Worm (Caenorhabditis elegans) whole organism, young adult: ENCODE data around the gene pinn-1.

Source experiments
- B0035.1 ChIP-seq: sonication (generic microtip); optimal IDR thresholded peaks from 2 replicates; lab custom pipeline; 2016; ENCODE audit warnings: missing genetic modification characterization, mild to moderate bottlenecking, missing compliant biosample characterization, missing genotype, missing genetic modification reagents
- C06A6.2 ChIP-seq: fragments of 200-800 bp; sonication (Bioruptor generic); conservative IDR thresholded peaks from 2 replicates; pipeline ENCODE4 v1.3.6; 2022; ENCODE audit warnings: missing genetic modification characterization, missing compliant biosample characterization
- C17E4.6 ChIP-seq: fragments of 200-800 bp; sonication (Bioruptor generic); IDR thresholded peaks from 2 replicates; pipeline ENCODE4 v1.3.6; 2022; ENCODE audit warnings: missing genetic modification reagents, missing genetic modification characterization, missing compliant biosample characterization
- F10E7.11 ChIP-seq: sonication (generic microtip); optimal IDR thresholded peaks from 2 replicates; lab custom pipeline; 2017; ENCODE audit warnings: mild to moderate bottlenecking, missing genetic modification characterization, moderate library complexity, missing compliant biosample characterization
- F23B12.7 ChIP-seq: sonication (generic microtip); optimal IDR thresholded peaks from 2 replicates; lab custom pipeline; 2017; ENCODE audit warnings: missing genetic modification characterization, mild to moderate bottlenecking, missing compliant biosample characterization, antibody characterized with exemption, moderate library complexity; ENCODE audit not compliant: insufficient read depth
- F33H1.4 ChIP-seq: fragments of 200-800 bp; sonication (Bioruptor generic); IDR thresholded peaks from 2 replicates; pipeline ENCODE4 v1.3.6; 2022; ENCODE audit warnings: missing genetic modification reagents, missing genetic modification characterization, missing compliant biosample characterization
- F55B11.4 ChIP-seq: sonication (generic microtip); optimal IDR thresholded peaks from 2 replicates; lab custom pipeline; 2016; ENCODE audit warnings: missing compliant biosample characterization, missing genetic modification characterization, borderline replicate concordance; ENCODE audit not compliant: insufficient read depth
- ama-1 ChIP-seq, 3 experiments: fragments of 150-350 bp in 1 of 3; sonication (generic microtip) in 2 of 3; optimal IDR thresholded peaks; 2 replicates each; lab custom pipeline; 2014 to 2018; ENCODE audit warnings: missing biosample characterization in 2 of 3, missing genetic modification characterization in 2 of 3, missing genetic modification reagents in 2 of 3
- aptf-3 ChIP-seq: fragments of 200-800 bp; sonication (Bioruptor generic); IDR thresholded peaks from 2 replicates; pipeline ENCODE4 v1.3.6; 2022; ENCODE audit warnings: missing genetic modification characterization, missing compliant biosample characterization
- attf-3 ChIP-seq: fragments of 200-800 bp; sonication (Bioruptor generic); conservative IDR thresholded peaks from 2 replicates; pipeline ENCODE4 v1.3.6; 2022; ENCODE audit warnings: missing genetic modification reagents, missing genetic modification characterization, missing compliant biosample characterization
- attf-5 ChIP-seq: fragments of 200-800 bp; sonication (Bioruptor generic); optimal IDR thresholded peaks from 2 replicates; lab custom pipeline; 2018; ENCODE audit warnings: mild to moderate bottlenecking, missing genetic modification characterization, missing compliant biosample characterization
- bed-1 ChIP-seq: fragments of 200-800 bp; sonication (Bioruptor generic); IDR thresholded peaks from 2 replicates; pipeline ENCODE4 v1.3.6; 2022; ENCODE audit warnings: missing genetic modification reagents, missing genetic modification characterization, missing compliant biosample characterization
- bed-2 ChIP-seq: fragments of 200-800 bp; sonication (Bioruptor generic); IDR thresholded peaks from 2 replicates; pipeline ENCODE4 v1.3.6; 2022; ENCODE audit warnings: missing genetic modification reagents, missing genetic modification characterization, missing compliant biosample characterization
- ceh-79 ChIP-seq: sonication (generic microtip); optimal IDR thresholded peaks from 2 replicates; lab custom pipeline; 2017; ENCODE audit warnings: mild to moderate bottlenecking, missing genetic modification characterization, missing compliant biosample characterization
- egl-18 ChIP-seq: fragments of 200-800 bp; sonication (Bioruptor generic); IDR thresholded peaks from 2 replicates; pipeline ENCODE4 v1.3.6; 2022; ENCODE audit warnings: missing genetic modification reagents, missing genetic modification characterization, missing compliant biosample characterization
- egl-44 ChIP-seq: fragments of 200-800 bp; sonication (Bioruptor generic); IDR thresholded peaks from 2 replicates; pipeline ENCODE4 v1.3.6; 2022; ENCODE audit warnings: missing genetic modification reagents, missing genetic modification characterization, missing compliant biosample characterization
- egrh-3 ChIP-seq: fragments of 200-800 bp; sonication (Bioruptor generic); IDR thresholded peaks from 2 replicates; pipeline ENCODE4 v1.3.6; 2022; ENCODE audit warnings: missing genetic modification reagents, missing genetic modification characterization, missing compliant biosample characterization
- ets-4 ChIP-seq: fragments of 200-800 bp; sonication (Bioruptor generic); optimal IDR thresholded peaks from 2 replicates; lab custom pipeline; 2018; ENCODE audit warnings: mild to moderate bottlenecking, missing genetic modification characterization, missing compliant biosample characterization
- hmg-1.2 ChIP-seq: fragments of 200-800 bp; sonication (Bioruptor generic); IDR thresholded peaks from 2 replicates; pipeline ENCODE4 v1.3.6; 2022; ENCODE audit warnings: missing genetic modification reagents, missing genetic modification characterization, missing compliant biosample characterization
- lag-1 ChIP-seq: fragments of 200-800 bp; sonication (Bioruptor generic); IDR thresholded peaks from 2 replicates; pipeline ENCODE4 v1.3.6; 2022; ENCODE audit warnings: missing genetic modification reagents, missing genetic modification characterization, missing compliant biosample characterization
- let-526 ChIP-seq: fragments of 200-800 bp; sonication (Bioruptor generic); IDR thresholded peaks from 2 replicates; pipeline ENCODE4 v1.3.6; 2022; ENCODE audit warnings: missing genetic modification reagents, missing genetic modification characterization, missing compliant biosample characterization
- lsl-1 ChIP-seq: fragments of 200-800 bp; sonication (Bioruptor generic); optimal IDR thresholded peaks from 2 replicates; lab custom pipeline; 2018; ENCODE audit warnings: mild to moderate bottlenecking, missing genetic modification characterization, moderate library complexity, missing compliant biosample characterization
- lsy-27 ChIP-seq: sonication (generic microtip); optimal IDR thresholded peaks from 2 replicates; lab custom pipeline; 2017; ENCODE audit warnings: missing genetic modification characterization, mild to moderate bottlenecking, missing compliant biosample characterization, antibody characterized with exemption, missing genotype, borderline replicate concordance; ENCODE audit not compliant: insufficient read depth
- madf-10 ChIP-seq: sonication (generic microtip); optimal IDR thresholded peaks from 2 replicates; lab custom pipeline; 2016; ENCODE audit warnings: mild to moderate bottlenecking, missing genetic modification characterization, missing compliant biosample characterization
- madf-3 ChIP-seq: fragments of 200-800 bp; sonication (Bioruptor generic); IDR thresholded peaks from 2 replicates; pipeline ENCODE4 v1.3.6; 2022; ENCODE audit warnings: missing genetic modification reagents, missing genetic modification characterization, missing compliant biosample characterization
- madf-6 ChIP-seq: fragments of 200-800 bp; sonication (Bioruptor generic); IDR thresholded peaks from 2 replicates; pipeline ENCODE4 v1.3.6; 2022; ENCODE audit warnings: missing genetic modification reagents, missing genetic modification characterization, missing compliant biosample characterization
- madf-8 ChIP-seq: fragments of 200-800 bp; sonication (Bioruptor generic); conservative IDR thresholded peaks from 2 replicates; pipeline ENCODE4 v1.3.6; 2022; ENCODE audit warnings: missing genetic modification reagents, missing genetic modification characterization, missing compliant biosample characterization
- mcd-1 ChIP-seq: fragments of 200-800 bp; sonication (Bioruptor generic); IDR thresholded peaks from 2 replicates; pipeline ENCODE4 v1.3.6; 2022; ENCODE audit warnings: missing genetic modification reagents, missing genetic modification characterization, missing compliant biosample characterization
- mel-28 ChIP-seq: sonication (generic microtip); optimal IDR thresholded peaks from 2 replicates; lab custom pipeline; 2016; ENCODE audit warnings: borderline replicate concordance, mild to moderate bottlenecking, missing genetic modification characterization, missing compliant biosample characterization
- nfyb-1 ChIP-seq: fragments of 200-800 bp; sonication (Bioruptor generic); IDR thresholded peaks from 2 replicates; pipeline ENCODE4 v1.3.6; 2022; ENCODE audit warnings: missing genetic modification reagents, missing genetic modification characterization, missing compliant biosample characterization
- nhr-27 ChIP-seq: fragments of 200-800 bp; sonication (Bioruptor generic); optimal IDR thresholded peaks from 2 replicates; lab custom pipeline; 2018; ENCODE audit warnings: mild to moderate bottlenecking, missing genetic modification characterization, moderate library complexity, missing compliant biosample characterization
- nhr-90 ChIP-seq: sonication (generic microtip); optimal IDR thresholded peaks from 2 replicates; lab custom pipeline; 2016; ENCODE audit warnings: missing genotype, mild to moderate bottlenecking, missing genetic modification characterization, missing compliant biosample characterization
- rpc-1 ChIP-seq, 2 experiments: fragments of 150-350 bp in 1 of 2; sonication (generic microtip) in 1 of 2; optimal IDR thresholded peaks; 2 replicates each; lab custom pipeline; 2014 to 2018; ENCODE audit warnings: missing biosample characterization in 1 of 2, missing genetic modification characterization in 1 of 2, missing genetic modification reagents in 1 of 2, missing genotype in 1 of 2
- sdz-38 ChIP-seq: sonication (generic microtip); optimal IDR thresholded peaks from 2 replicates; lab custom pipeline; 2016; ENCODE audit warnings: missing genotype, missing genetic modification characterization, missing compliant biosample characterization
- sea-2 ChIP-seq: fragments of 200-800 bp; sonication (Bioruptor generic); IDR thresholded peaks from 2 replicates; pipeline ENCODE4 v1.3.6; 2022; ENCODE audit warnings: missing genetic modification characterization, missing compliant biosample characterization
- snpc-1.3 ChIP-seq: sonication (generic microtip); optimal IDR thresholded peaks from 2 replicates; lab custom pipeline; 2017; ENCODE audit warnings: missing genetic modification characterization, mild to moderate bottlenecking, missing compliant biosample characterization, antibody characterized with exemption, moderate library complexity, missing genotype, missing genetic modification reagents; ENCODE audit not compliant: insufficient read depth
- snpc-4 ChIP-seq, 5 experiments: fragments of 150-350 bp in 1 of 5; sonication (generic microtip) in 4 of 5; optimal IDR thresholded peaks; 2 replicates each; lab custom pipeline; 2014 to 2018; ENCODE audit warnings: missing genetic modification characterization in 5 of 5, missing biosample characterization in 3 of 5, antibody characterized with exemption in 2 of 5, mild to moderate bottlenecking in 2 of 5, missing compliant biosample characterization in 2 of 5, missing genotype in 2 of 5, moderate library complexity in 2 of 5, missing genetic modification reagents in 1 of 5
- unc-130 ChIP-seq: sonication (generic microtip); optimal IDR thresholded peaks from 2 replicates; lab custom pipeline; 2016; ENCODE audit warnings: missing genetic modification reagents, missing genetic modification characterization, missing compliant biosample characterization
- zfh-2 ChIP-seq: fragments of 200-800 bp; sonication (Bioruptor generic); conservative IDR thresholded peaks from 2 replicates; pipeline ENCODE4 v1.3.6; 2022; ENCODE audit warnings: missing genetic modification reagents, missing genetic modification characterization, missing compliant biosample characterization

The pinn-1 gene

ce11 chrII:2927533-2927932 lies 38.7 kb upstream of the pinn-1 start, which contains the start of the genes ZK355.3 and ZK355.8:
Gene ZK355.3, minus strand, starts transcription at chrII:2927633.
Gene ZK355.8, plus strand, starts transcription at chrII:2927804.
- no peak for TF ChIP-seq egl-18
- TF ChIP-seq zfh-2 (GFP tag; lab: Robert Waterston, UW), result peak; percentile 49

ce11 chrII:2925806-2926558 lies 37.2 kb upstream of the pinn-1 start:
- TF ChIP-seq ets-4 (GFP tag; lab: Kevin White, UChicago) (peak; percentile 3), aptf-3 (0 out of 2 replicates have a peak, but pooled peaks have one; percentile 7), C17E4.6 (no peak), nhr-27 (no peak), ceh-79 (tag; lab: Kevin White, UChicago) (no peak), F23B12.7 (tag; lab: Kevin White, UChicago) (no peak), zfh-2 (GFP tag; lab: Robert Waterston, UW) (peak; percentile 68), mel-28 (tag; lab: Kevin White, UChicago) (no peak), madf-3 (no peak), madf-6 (GFP tag; lab: Robert Waterston, UW) (no peak), bed-1 (GFP tag; lab: Robert Waterston, UW) (no peak), ama-1 (optimal IDR thresholded peaks at IDR 0.05; lab: Kevin White, UChicago) (no peak), ama-1 (GFP tag; optimal IDR thresholded peaks at IDR 0.05; lab: Kevin White, UChicago) (no peak), attf-3 (GFP tag; lab: Robert Waterston, UW) (no peak), egl-44 (GFP tag; lab: Robert Waterston, UW) (no peak), egrh-3 (GFP tag; lab: Robert Waterston, UW) (peak; percentile 72), B0035.1 (tag; lab: Kevin White, UChicago) (no peak), egl-18 (no peak), bed-2 (GFP tag; lab: Robert Waterston, UW) (no peak), lag-1 (GFP tag; lab: Robert Waterston, UW) (no peak), let-526 (GFP tag; lab: Robert Waterston, UW) (no peak), snpc-1.3 (no peak), lsy-27 (tag; lab: Kevin White, UChicago) (no peak), F33H1.4 (no peak), mcd-1 (GFP tag; lab: Robert Waterston, UW) (0 out of 2 replicates have a peak, but pooled peaks have one; percentile 28), rpc-1 (optimal IDR thresholded peaks at IDR 0.05; lab: Kevin White, UChicago) (no peak), rpc-1 (tag; optimal IDR thresholded peaks at IDR 0.05; lab: Kevin White, UChicago) (no peak), F10E7.11 (tag; lab: Kevin White, UChicago) (peak; percentile 15)

ce11 chrII:2925032-2925431 lies 36.2 kb upstream of the pinn-1 start:
- TF ChIP-seq zfh-2 (GFP tag; lab: Robert Waterston, UW), result peak; percentile 55; the same call in 1 of the 2 replicates
- no peak for TF ChIP-seq sdz-38 (tag; lab: Kevin White, UChicago)
- no peak for TF ChIP-seq F33H1.4
- TF ChIP-seq ets-4 (GFP tag; lab: Kevin White, UChicago), result no peak
- no peak for TF ChIP-seq lsy-27 (tag; lab: Kevin White, UChicago)
- no peak for TF ChIP-seq bed-2 (GFP tag; lab: Robert Waterston, UW)
- peak; percentile 61; the same call in 1 of the 2 replicates for TF ChIP-seq egrh-3 (GFP tag; lab: Robert Waterston, UW)
- no peak for TF ChIP-seq nhr-90
- TF ChIP-seq C06A6.2, result no peak
- peak; percentile 67 for TF ChIP-seq hmg-1.2 (GFP tag; lab: Robert Waterston, UW)
- no peak for TF ChIP-seq attf-5 (GFP tag; lab: Kevin White, UChicago)
- no peak for TF ChIP-seq sea-2 (GFP tag; lab: Robert Waterston, UW)
- TF ChIP-seq snpc-4 (GFP tag; optimal IDR thresholded peaks at IDR 0.05; lab: Kevin White, UChicago), result no peak
- no peak for TF ChIP-seq snpc-4 (tag; optimal IDR thresholded peaks at IDR 0.05; lab: Kevin White, UChicago)
- TF ChIP-seq madf-8 (GFP tag; lab: Robert Waterston, UW), result no peak
- TF ChIP-seq mcd-1 (GFP tag; lab: Robert Waterston, UW), result no peak
- TF ChIP-seq lsl-1 (GFP tag; lab: Kevin White, UChicago), result no peak
- no peak for TF ChIP-seq unc-130 (GFP tag; lab: Kevin White, UChicago)
- TF ChIP-seq nfyb-1, result no peak
- no peak for TF ChIP-seq rpc-1 (optimal IDR thresholded peaks at IDR 0.05; lab: Kevin White, UChicago)
- TF ChIP-seq rpc-1 (tag; optimal IDR thresholded peaks at IDR 0.05; lab: Kevin White, UChicago), result no peak
- no peak for TF ChIP-seq madf-10
- no peak for TF ChIP-seq F55B11.4
- no peak for TF ChIP-seq snpc-1.3
